Fruit fly (Drosophila melanogaster) whole organism, pupa: ENCODE data around the gene CG32119.

Experiments used
- CG10348 ChIP-seq: fragments of 200-800 bp; sonication (Bioruptor generic); IDR thresholded peaks from 2 replicates; pipeline ENCODE4 v1.3.6; 2022; ENCODE audit warnings: missing biosample characterization, missing genetic modification characterization
- CG14655 ChIP-seq: fragments of 200-800 bp; sonication (Bioruptor generic); optimal IDR thresholded peaks from 3 replicates; lab custom pipeline; 2017; ENCODE audit warnings: mild to moderate bottlenecking, missing biosample characterization, missing genetic modification reagents, missing genetic modification characterization
- CG15710 ChIP-seq: fragments of 200-800 bp; sonication (Bioruptor generic); optimal IDR thresholded peaks from 2 replicates; lab custom pipeline; 2018; ENCODE audit warnings: missing biosample characterization, mild to moderate bottlenecking, missing genetic modification characterization, moderate library complexity
- CG34367 ChIP-seq: fragments of 200-800 bp; sonication (Bioruptor generic); optimal IDR thresholded peaks from 2 replicates; lab custom pipeline; 2018; ENCODE audit warnings: missing biosample characterization, mild to moderate bottlenecking, missing genetic modification characterization
- CG9948 ChIP-seq: fragments of 200-800 bp; sonication (Bioruptor generic); optimal IDR thresholded peaks from 2 replicates; lab custom pipeline; 2018; ENCODE audit warnings: missing biosample characterization, mild to moderate bottlenecking, missing genetic modification characterization, moderate library complexity
- Ets98B ChIP-seq: fragments of 200-800 bp; sonication (Bioruptor generic); IDR thresholded peaks from 2 replicates; pipeline ENCODE4 v1.3.6; 2022; ENCODE audit warnings: missing biosample characterization, missing genetic modification characterization
- gl ChIP-seq: fragments of 200-800 bp; sonication (Bioruptor generic); optimal IDR thresholded peaks from 2 replicates; lab custom pipeline; 2018; ENCODE audit warnings: missing biosample characterization, mild to moderate bottlenecking, missing genetic modification characterization

- TF ChIP-seq gl (tag; lab: Kevin White, UChicago) = no peak
- TF ChIP-seq Ets98B (GFP tag; lab: Robert Waterston, UW) = no peak
- TF ChIP-seq CG9948 (tag; lab: Kevin White, UChicago) = no peak
- TF ChIP-seq CG34367 (tag; lab: Kevin White, UChicago) = no peak
- no peak for TF ChIP-seq CG14655
- TF ChIP-seq CG15710 (tag; lab: Kevin White, UChicago) = no peak
- TF ChIP-seq CG10348 = no peak
Observed at dm6 chr3L:13211085-13211759, 37.3 kb downstream of the CG32119 start.
